Fruit fly (Drosophila melanogaster) whole organism: ENCODE measurements around the gene Spg7.

Source experiments
- CG8478 ChIP-seq: fragments of >200 bp; optimal IDR thresholded peaks from 2 replicates; lab custom pipeline; 2018; ENCODE audit warnings: inconsistent platforms
- Dll ChIP-seq: fragments of >200 bp; optimal IDR thresholded peaks from 2 replicates; lab custom pipeline; 2017
- EcR ChIP-seq, 2 experiments: fragments of >200 bp; optimal IDR thresholded peaks; 2 replicates each; lab custom pipeline; 2017; ENCODE audit warnings: missing biosample characterization in 2 of 2, missing genetic modification characterization in 2 of 2, missing genetic modification reagents in 2 of 2
- pan ChIP-seq: fragments of >200 bp; optimal IDR thresholded peaks from 2 replicates; lab custom pipeline; 2017
- psq ChIP-seq: fragments of >200 bp; optimal IDR thresholded peaks from 2 replicates; lab custom pipeline; 2017
- usp ChIP-seq: fragments of >200 bp; optimal IDR thresholded peaks from 2 replicates; lab custom pipeline; 2017; ENCODE audit warnings: missing biosample characterization, missing genetic modification characterization, mixed read lengths

dm6 chrX:2714730-2715129 lies 16.7 kb upstream of the Spg7 start:
- TF ChIP-seq usp (no peak), Dll (lab: Kevin White, UChicago) (no peak), CG8478 (lab: Kevin White, UChicago) (no peak), psq (lab: Kevin White, UChicago) (no peak), EcR (GFP tag; optimal IDR thresholded peaks at IDR 0.05; lab: Kevin White, UChicago) (no peak), pan (lab: Kevin White, UChicago) (no peak)
